Worm (Caenorhabditis elegans): ENCODE measurements around the gene Y45F3A.9.

- TF ChIP-seq ahr-1 (tag; optimal IDR thresholded peaks at IDR 0.05): no peak
- TF ChIP-seq ceh-24 (tag; optimal IDR thresholded peaks at IDR 0.05): no peak
Measured at ce11 chrIII:10629043-10629442, 34.1 kb upstream of the Y45F3A.9 start, which contains the start of gene swt-4.

Data from whole organism, late embryonic.